Worm (Caenorhabditis elegans): Measurements from ENCODE around the gene ZK666.4.

The ZK666.4 gene

DNA sequence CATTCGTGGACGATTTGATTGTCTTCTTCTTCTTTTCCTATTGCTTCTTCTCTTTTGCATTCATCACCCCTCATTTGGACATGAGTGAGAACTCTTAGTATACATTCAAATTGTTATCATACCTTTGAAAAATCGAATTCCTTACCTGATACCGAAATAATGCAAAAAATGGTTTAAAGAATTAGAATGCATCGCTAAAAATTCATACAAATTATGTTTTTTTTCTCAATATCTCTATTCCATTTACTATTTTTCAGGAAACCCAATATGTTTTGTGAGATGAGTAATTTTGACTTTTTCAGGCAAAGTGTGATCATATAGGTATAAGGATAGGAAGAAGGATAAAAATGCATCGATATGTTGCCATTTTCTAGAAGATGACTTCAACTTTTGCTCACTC, 20.1 kb upstream of the ZK666.4 start, which contains the start of gene ZK673.11:
Gene ZK673.11, plus strand, starts transcription at position 301 of the 400 bp plus-strand sequence.
- TF ChIP-seq aly-2 (tag; optimal IDR thresholded peaks at IDR 0.05) = no peak

ce11 chrII:10461207-10461606, 15.9 kb upstream of the ZK666.4 start, which contains the start of gene ZK673.5:
Gene ZK673.5, plus strand, starts transcription at chrII:10461507.
- no peak for TF ChIP-seq nhr-77 (tag; optimal IDR thresholded peaks at IDR 0.05)
- no peak for TF ChIP-seq lin-39 (tag; optimal IDR thresholded peaks at IDR 0.05)
- TF ChIP-seq snpc-4 (tag; optimal IDR thresholded peaks at IDR 0.05) = no peak
- no peak for TF ChIP-seq zag-1 (tag; optimal IDR thresholded peaks at IDR 0.05)
- no peak for TF ChIP-seq nhr-10 (tag; optimal IDR thresholded peaks at IDR 0.05)
- no peak for TF ChIP-seq F13H6.1 (tag; optimal IDR thresholded peaks at IDR 0.05)
- no peak for TF ChIP-seq crh-2 (tag; optimal IDR thresholded peaks at IDR 0.05)
- TF ChIP-seq skn-1 (tag; optimal IDR thresholded peaks at IDR 0.05) = no peak
- no peak for TF ChIP-seq mbf-1 (tag; optimal IDR thresholded peaks at IDR 0.05)
- no peak for TF ChIP-seq nhr-21 (tag; optimal IDR thresholded peaks at IDR 0.05)
- no peak for TF ChIP-seq peb-1 (tag; optimal IDR thresholded peaks at IDR 0.05)
- TF ChIP-seq lin-11 (tag; optimal IDR thresholded peaks at IDR 0.05) = no peak
- no peak for TF ChIP-seq unc-39 (tag; optimal IDR thresholded peaks at IDR 0.05)
- no peak for TF ChIP-seq ceh-16 (tag; optimal IDR thresholded peaks at IDR 0.05)

- TF ChIP-seq Y55F3AM.14 (GFP tag; optimal IDR thresholded peaks at IDR 0.05) (no peak), fos-1 (tag; optimal IDR thresholded peaks at IDR 0.05) (no peak), unc-39 (tag; optimal IDR thresholded peaks at IDR 0.05) (no peak), ZK546.5 (tag; optimal IDR thresholded peaks at IDR 0.05) (no peak), egl-27 (tag; optimal IDR thresholded peaks at IDR 0.05) (no peak), aly-2 (tag; optimal IDR thresholded peaks at IDR 0.05) (no peak), gmeb-1 (tag; optimal IDR thresholded peaks at IDR 0.05) (no peak)
These were observed 12.7 kb upstream of the ZK666.4 start, which contains the start of the genes ZK673.6 and sdz-37 for ce11 chrII:10464230-10464920. Gene ZK673.6, minus strand, starts transcription at chrII:10464330. Gene sdz-37, plus strand, starts transcription at chrII:10464870.

DNA sequence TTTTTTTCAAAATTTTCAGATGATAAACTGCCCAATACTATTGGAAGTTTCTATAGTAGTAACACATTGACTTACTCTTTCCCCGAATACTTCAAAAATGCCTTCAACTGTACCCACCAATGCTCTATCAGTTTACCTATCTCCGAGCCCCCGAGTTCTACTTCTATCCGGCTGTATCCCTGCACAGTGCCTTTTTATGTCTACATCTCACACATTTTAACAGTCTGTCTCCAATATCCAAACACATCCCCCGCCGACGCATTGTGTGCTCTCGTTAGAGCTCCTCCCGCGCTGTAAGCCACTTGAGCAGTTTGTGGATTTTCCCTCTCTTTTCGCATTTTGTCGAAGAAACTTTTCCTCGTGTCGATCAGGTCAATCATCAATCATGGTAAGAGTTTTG, 10.5 kb upstream of the ZK666.4 start, which contains the start of gene tnc-2:
Gene tnc-2, plus strand, starts transcription at position 301 of the 400 bp plus-strand sequence.
- TF ChIP-seq mab-5 (tag; optimal IDR thresholded peaks at IDR 0.05) = no peak
- no peak for TF ChIP-seq nhr-10 (tag; optimal IDR thresholded peaks at IDR 0.05)
- no peak for TF ChIP-seq ztf-1 (GFP tag; conservative IDR thresholded peaks at IDR 0.05)
- TF ChIP-seq nhr-77 (tag; optimal IDR thresholded peaks at IDR 0.05) = no peak
- no peak for TF ChIP-seq sem-4 (tag; optimal IDR thresholded peaks at IDR 0.05)
- TF ChIP-seq aly-2 (tag; optimal IDR thresholded peaks at IDR 0.05) = no peak
- no peak for TF ChIP-seq zag-1 (tag; optimal IDR thresholded peaks at IDR 0.05)
- TF ChIP-seq dmd-4 (tag; optimal IDR thresholded peaks at IDR 0.05) = no peak
- no peak for TF ChIP-seq mbf-1 (tag; optimal IDR thresholded peaks at IDR 0.05)
- TF ChIP-seq peb-1 (tag; optimal IDR thresholded peaks at IDR 0.05) = no peak
- TF ChIP-seq unc-39 (tag; optimal IDR thresholded peaks at IDR 0.05) = no peak
- TF ChIP-seq nhr-6 (tag; optimal IDR thresholded peaks at IDR 0.05) = no peak
- TF ChIP-seq ama-1 (optimal IDR thresholded peaks at IDR 0.05) = no peak
- no peak for TF ChIP-seq crh-2 (tag; optimal IDR thresholded peaks at IDR 0.05)
- TF ChIP-seq lin-39 (tag; optimal IDR thresholded peaks at IDR 0.05) = no peak
- no peak for TF ChIP-seq nhr-23 (tag; optimal IDR thresholded peaks at IDR 0.05)
- no peak for TF ChIP-seq ztf-11 (tag; optimal IDR thresholded peaks at IDR 0.05)
- TF ChIP-seq alr-1 (tag; optimal IDR thresholded peaks at IDR 0.05) = no peak

- no peak for TF ChIP-seq nhr-10 (tag; optimal IDR thresholded peaks at IDR 0.05)
- TF ChIP-seq elt-3 (tag; optimal IDR thresholded peaks at IDR 0.05) = no peak
- no peak for TF ChIP-seq sma-3 (GFP tag; optimal IDR thresholded peaks at IDR 0.05)
- TF ChIP-seq nhr-77 (tag; optimal IDR thresholded peaks at IDR 0.05) = no peak
- TF ChIP-seq blmp-1 (tag; optimal IDR thresholded peaks at IDR 0.05; ENCODE audit: insufficient read depth) = no peak
- peak; percentile 78 for TF ChIP-seq skn-1 (tag; optimal IDR thresholded peaks at IDR 0.05)
- TF ChIP-seq mbf-1 (tag; optimal IDR thresholded peaks at IDR 0.05) = no peak
- peak; percentile 62 for TF ChIP-seq fos-1 (tag; optimal IDR thresholded peaks at IDR 0.05)
- TF ChIP-seq ama-1 (optimal IDR thresholded peaks at IDR 0.05) = no peak
- no peak for TF ChIP-seq nhr-12 (tag; optimal IDR thresholded peaks at IDR 0.05)
- TF ChIP-seq ztf-11 (tag; optimal IDR thresholded peaks at IDR 0.05) = no peak
- TF ChIP-seq lin-13 (GFP tag; optimal IDR thresholded peaks at IDR 0.05) = no peak
- no peak for TF ChIP-seq zag-1 (tag; optimal IDR thresholded peaks at IDR 0.05)
- no peak for TF ChIP-seq unc-39 (tag; optimal IDR thresholded peaks at IDR 0.05)
- TF ChIP-seq aly-2 (tag; optimal IDR thresholded peaks at IDR 0.05) = no peak
- TF ChIP-seq F13H6.1 (tag; optimal IDR thresholded peaks at IDR 0.05) = no peak
These were observed 6.9 kb upstream of the ZK666.4 start, which contains the start of gene clec-143 for ce11 chrII:10470159-10470558. Gene clec-143, minus strand, starts transcription at chrII:10470297.
